Fruit fly (Drosophila melanogaster) S2 (cell line): ENCODE measurements around the gene CG44098.

Experiments used
- CG8478 ChIP-seq: fragments of >200 bp; optimal IDR thresholded peaks from 2 replicates; lab custom pipeline; 2018
- CTCF ChIP-seq, 2 experiments: fragments of >200 bp; optimal IDR thresholded peaks; 2 replicates each; lab custom pipeline; 2018

The CG44098 gene

DNA sequence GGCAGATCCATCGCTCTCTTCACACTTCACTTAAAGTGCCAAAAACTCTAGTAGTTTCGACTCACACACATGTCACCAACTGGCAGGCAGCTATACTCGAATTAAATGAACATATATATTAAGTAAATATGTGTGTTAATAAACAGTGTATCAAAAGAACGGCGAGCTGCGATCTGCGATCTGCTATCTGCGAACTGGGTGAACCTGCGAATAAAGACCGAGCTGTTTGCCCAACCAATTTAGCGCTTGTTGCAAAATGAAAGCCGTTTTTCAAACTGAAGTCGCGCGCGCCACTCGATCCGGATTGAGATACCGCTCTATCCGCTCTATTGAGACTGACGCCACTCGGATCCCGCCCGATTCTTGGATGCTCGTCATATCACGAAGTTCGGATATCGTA is at the start of gene CG44098:
CG44098 (minus strand) TSS at position 101 of the 400 bp plus-strand sequence.
- TF ChIP-seq CG8478 (lab: Kevin White, UChicago) (no peak), CTCF (optimal IDR thresholded peaks at IDR 0.05; lab: Kevin White, UChicago) (no peak)

DNA sequence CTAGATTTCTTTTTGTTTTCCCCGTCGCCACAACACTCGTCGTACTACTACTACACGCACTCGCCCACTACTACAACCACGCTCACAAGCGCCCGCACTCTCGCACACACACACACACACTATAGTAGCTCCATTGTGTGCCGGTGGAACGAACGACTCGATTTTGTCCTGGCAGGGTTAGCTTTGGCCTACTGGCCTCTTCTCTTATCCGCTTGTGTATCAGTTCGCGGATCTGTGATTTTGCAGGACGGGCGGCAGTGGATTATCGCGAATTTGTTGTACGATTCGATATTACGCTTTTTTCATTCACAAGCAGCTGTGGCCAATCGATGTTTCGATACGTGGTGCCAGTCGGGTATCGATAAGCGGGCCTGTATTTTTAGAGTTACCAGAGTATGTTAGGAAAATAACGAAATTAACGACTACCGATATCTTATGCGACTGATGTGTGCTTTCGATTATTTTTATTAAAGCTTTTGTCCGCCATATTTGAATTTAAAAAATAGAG is 48.2 kb upstream of the CG44098 start, which contains the start of gene CG14657:
CG14657 (minus strand) TSS at position 335 of the 508 bp plus-strand sequence.
- no peak for TF ChIP-seq CG8478 (lab: Kevin White, UChicago)
- no peak for TF ChIP-seq CTCF (optimal IDR thresholded peaks at IDR 0.05; lab: Kevin White, UChicago)

DNA sequence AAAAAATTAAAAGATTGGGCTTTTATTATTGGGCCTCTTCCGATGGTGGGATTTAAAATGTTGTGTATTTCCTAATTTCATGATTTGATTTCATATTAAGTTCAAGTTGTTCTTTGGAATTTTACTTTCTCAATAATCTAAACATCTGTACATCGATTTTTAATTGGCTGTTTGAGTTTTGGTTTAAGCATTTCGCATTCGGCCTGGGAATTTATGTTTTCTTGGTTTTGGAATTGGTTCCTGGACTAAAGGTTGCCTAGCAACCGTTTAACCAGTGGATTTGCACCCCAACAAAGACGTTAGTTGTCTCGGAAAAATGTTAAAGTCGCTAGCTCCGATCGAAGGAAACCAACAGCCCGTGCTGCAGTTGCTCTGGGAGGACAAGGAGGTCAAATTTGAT is 43.0 kb upstream of the CG44098 start, which contains the start of gene BBS5:
BBS5 (plus strand) TSS at position 301 of the 400 bp plus-strand sequence.
- TF ChIP-seq CTCF (optimal IDR thresholded peaks at IDR 0.05; lab: Kevin White, UChicago): no peak
- no peak for TF ChIP-seq CG8478 (lab: Kevin White, UChicago)

DNA sequence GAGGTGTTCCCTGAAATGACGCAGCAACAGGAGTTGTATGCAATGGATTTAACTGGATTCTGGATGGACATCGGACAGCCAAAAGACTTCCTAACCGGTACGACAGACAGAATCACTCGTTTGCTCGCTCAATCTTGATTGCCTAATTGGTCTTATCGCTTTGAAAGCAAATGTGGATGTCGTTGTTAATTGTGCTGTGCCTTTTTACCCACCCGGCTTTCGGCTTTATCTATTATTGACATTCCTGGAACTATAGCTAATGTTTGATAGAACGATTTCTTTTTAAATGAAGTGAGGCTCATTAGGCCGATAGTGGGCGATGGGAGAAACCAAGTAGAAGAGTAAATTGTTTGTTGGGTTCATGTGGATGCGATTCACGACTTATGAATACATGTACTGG is 41.7 kb upstream of the CG44098 start:
- TF ChIP-seq CTCF (optimal IDR thresholded peaks at IDR 0.05; lab: Kevin White, UChicago): no peak
- TF ChIP-seq CG8478 (lab: Kevin White, UChicago): no peak

DNA sequence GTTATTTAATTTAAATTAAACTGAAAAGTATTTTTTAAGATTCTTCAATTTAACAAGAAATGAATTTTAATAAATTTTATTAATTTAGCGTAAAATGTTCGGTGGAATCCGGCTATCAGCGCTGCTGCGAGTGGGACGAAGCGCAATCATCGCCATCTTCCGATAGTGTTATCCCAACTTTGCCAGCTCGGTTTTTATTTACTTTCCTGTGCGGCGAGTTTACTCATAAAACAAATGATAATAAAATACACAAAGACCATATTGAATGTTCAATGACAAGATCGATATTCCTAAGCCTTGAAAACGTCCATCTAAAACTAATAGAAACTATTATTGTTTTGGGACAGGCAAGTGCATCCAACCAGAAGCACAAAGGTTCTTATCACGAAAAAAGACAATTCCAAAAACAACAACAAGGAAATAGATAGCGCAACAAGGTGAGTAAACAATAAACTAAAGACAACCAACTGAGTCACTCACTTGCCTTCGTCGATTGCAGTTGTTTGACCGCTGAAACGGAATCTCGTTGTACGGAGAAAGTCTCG is 40.2 kb upstream of the CG44098 start:
- TF ChIP-seq CTCF (optimal IDR thresholded peaks at IDR 0.05; lab: Kevin White, UChicago): no peak
- no peak for TF ChIP-seq CG8478 (lab: Kevin White, UChicago)

DNA sequence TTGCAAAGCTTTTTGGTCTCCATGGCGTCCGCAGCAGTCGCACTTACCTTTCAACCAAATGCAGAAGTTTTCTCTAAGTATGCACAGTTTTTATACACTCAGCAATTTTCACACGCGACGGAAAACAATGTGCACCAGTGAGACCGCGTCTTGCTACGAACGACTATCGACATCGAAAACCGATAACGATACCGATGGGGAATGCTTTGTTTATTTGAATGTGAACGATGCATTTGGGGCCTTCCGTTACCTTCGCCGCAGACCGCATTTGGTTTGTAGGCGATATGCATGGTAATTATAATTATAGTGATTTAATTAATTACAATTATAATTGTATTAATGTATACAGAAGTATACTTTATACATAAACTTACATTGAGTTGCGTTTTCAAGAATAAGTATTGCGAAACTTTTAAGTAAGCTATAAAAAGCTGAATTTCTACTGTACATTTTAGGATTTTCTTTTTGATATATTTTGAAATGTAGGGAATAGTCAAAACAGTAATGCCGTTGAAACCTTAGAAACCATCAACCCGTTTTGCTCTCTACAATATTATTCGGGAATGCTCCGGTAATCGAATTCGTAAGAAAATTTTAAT is 39.0 kb upstream of the CG44098 start, which contains the start of the genes Hus1-like and ctrip:
Hus1-like (minus strand) TSS at position 161 of the 599 bp plus-strand sequence.
ctrip (minus strand) TSS at position 161 of the 599 bp plus-strand sequence.
- TF ChIP-seq CG8478 (lab: Kevin White, UChicago) (no peak), CTCF (optimal IDR thresholded peaks at IDR 0.05; lab: Kevin White, UChicago) (peak in 1 of 2 experiments; percentile 9)

DNA sequence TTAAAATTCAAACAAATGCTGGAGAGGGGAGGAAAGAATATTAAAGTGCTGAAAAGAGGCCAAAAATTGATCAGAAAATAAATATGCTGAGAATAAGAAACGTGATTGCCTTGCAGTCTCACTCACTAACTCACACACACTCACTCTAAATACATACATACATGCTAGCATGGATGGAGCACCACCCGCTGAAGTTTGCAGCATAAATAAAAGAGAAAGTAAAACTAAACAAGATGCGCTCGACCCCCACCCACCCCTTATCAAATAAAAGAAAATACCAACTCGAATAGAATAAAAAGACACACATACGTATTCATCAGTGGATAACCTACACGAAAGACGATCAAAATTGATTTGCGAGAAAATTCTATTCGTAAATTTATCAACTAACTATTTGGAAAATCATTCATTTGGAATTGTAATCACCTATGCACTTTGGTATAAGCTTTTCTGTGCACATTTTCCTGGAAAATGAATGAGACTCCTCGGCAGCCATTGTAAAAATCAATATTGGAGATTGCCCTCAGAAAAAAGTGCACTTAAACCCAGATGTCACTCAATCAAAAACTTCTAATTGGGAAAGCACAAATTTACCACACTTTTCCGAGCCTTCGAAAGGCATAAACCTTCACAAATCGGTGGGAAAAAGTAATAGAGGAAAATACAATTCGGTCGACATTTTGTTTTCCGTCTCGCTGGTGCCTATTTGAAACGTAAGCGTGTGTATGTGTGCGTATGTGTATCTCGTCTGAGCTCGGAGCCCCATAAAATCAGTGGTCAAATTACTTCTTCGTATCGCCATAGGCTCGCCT is 38.3 kb upstream of the CG44098 start, which contains the start of gene Gmppb:
Gmppb (plus strand) TSS at position 321 of the 812 bp plus-strand sequence.
- TF ChIP-seq CG8478 (lab: Kevin White, UChicago): no peak
- no peak for TF ChIP-seq CTCF (optimal IDR thresholded peaks at IDR 0.05; lab: Kevin White, UChicago)

DNA sequence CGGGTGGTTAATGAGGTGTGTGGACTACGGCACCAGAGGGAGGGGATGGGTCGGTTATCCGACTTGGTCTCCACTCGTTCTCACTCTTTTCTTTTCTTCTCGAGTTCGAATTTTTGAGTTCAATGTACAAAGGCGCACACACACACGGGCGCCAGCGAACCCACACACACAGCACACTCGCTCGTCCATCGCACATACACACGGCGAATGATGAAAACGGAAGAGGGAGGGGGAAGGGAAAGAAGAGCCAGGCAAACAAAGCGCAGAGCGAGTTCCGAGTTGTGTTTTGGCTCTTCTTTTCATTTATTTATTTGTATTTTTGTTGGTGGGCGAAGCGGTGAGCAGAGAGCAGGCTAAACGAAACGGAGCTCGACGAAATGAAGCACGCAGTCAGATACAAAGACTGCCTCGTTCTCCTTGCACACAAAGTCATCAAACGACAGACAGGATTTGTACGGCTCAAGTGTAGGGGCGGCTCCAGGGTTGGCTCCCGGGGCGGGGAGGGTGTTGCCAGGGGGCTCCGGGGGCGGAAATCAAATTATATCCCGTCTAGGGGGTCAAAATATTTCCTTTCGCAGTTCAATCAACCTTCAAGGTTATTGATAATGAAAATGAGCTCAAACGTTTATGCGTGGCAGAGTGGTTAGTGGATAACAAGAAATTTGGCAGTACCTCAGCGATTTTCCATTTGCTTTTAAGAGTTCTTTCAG is 37.1 kb upstream of the CG44098 start:
- no peak for TF ChIP-seq CTCF (optimal IDR thresholded peaks at IDR 0.05; lab: Kevin White, UChicago)
- no peak for TF ChIP-seq CG8478 (lab: Kevin White, UChicago)

DNA sequence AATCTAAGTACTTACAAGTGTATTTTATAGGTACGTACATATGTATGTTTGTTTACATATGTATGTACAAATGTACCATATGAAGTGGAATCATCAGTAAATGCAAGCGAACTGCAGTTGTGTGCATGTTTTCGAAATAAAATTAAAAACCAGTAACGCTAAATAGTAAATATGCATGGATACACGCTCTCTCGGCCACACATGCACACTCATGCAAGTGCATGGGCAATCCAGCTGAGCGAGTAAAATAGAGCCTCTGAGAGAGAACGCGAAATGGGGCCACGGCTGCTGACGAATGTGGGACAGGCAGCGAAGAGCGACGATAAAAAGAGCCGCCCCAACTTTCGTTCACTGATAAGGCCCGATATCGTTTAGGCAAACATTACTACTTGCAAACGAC is 34.6 kb upstream of the CG44098 start:
- TF ChIP-seq CTCF (optimal IDR thresholded peaks at IDR 0.05; lab: Kevin White, UChicago) (no peak), CG8478 (lab: Kevin White, UChicago) (no peak)

DNA sequence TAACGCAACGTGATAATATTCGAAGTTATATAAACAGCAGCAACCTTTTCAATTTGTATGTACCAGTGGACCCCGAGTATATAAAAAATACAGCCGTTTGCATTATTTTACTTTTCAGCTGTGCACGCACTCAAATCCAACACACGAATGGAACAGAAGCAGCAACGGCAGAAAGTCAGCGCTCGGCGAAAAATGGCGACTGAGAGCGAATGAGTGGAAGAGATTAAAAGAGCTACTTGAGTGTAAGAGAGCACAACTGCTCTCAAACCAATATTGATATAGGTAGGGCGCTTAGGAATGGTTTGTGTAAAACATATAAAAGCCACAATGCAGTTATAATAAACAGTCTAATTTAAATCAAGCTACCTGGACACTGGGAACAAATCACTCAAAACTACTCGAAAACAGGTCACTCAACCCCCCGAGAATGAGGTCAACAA is 33.3 kb upstream of the CG44098 start:
- TF ChIP-seq CTCF (optimal IDR thresholded peaks at IDR 0.05; lab: Kevin White, UChicago) (no peak), CG8478 (lab: Kevin White, UChicago) (no peak)

DNA sequence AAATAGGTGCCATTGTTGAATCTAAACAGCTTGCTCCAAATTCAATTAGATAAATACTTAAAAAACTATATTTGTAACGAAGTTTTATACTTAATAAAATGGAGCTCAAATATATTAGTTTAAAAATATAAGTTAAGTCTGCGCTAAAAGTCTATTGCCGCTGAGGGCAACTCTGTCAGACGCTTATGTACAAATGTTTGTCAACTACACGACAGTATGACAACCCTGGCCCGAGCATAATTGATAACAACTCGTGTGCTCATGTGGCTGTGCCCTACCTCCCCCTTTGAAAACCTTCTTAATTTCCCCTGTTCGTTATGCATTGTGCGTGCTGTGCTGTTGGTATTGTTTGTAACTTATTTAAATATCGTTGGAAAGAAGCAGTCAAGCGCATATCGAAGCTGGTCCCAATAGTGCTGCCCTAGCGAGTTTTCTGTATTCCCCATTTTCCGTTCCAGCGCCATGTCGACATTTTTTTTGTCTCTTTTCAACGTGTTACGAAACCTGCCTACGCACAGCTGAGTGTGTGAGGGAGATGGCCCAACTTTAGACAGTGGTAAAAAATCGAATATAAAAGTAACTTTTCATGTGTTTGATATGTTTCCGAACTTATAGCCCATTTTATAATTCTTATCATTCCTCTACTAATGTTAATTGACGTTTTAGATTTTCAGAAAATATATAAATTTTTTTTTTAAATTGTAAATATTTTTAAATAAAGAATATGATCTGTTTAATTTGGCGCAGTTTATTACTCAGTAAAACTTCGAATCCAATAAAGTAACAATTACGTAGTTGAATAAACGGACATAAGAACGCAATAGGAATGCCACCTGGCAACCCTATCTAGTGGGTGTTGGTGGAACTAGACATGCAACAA is 32.1 kb upstream of the CG44098 start:
- TF ChIP-seq CTCF (optimal IDR thresholded peaks at IDR 0.05; lab: Kevin White, UChicago) (no peak), CG8478 (lab: Kevin White, UChicago) (no peak)

DNA sequence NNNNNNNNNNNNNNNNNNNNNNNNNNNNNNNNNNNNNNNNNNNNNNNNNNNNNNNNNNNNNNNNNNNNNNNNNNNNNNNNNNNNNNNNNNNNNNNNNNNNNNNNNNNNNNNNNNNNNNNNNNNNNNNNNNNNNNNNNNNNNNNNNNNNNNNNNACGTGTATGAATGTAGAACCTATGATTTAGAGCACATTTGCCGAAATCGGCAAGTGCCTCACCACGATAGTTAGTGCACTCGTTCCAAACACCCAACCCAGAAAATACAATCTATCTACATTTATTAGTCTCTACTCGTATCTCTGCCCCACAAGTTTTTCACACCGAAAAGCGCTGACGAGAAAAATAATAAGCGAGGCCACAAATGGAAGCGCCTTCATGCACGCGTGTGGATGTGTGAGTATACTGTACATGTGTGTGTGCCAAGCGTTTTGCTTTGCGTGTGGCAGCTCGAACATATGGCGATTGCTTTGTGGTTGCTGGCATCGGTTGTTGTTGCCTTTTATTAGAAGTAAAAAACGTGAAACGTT is 31.2 kb upstream of the CG44098 start:
- TF ChIP-seq CTCF (optimal IDR thresholded peaks at IDR 0.05; lab: Kevin White, UChicago) (no peak), CG8478 (lab: Kevin White, UChicago) (no peak)

DNA sequence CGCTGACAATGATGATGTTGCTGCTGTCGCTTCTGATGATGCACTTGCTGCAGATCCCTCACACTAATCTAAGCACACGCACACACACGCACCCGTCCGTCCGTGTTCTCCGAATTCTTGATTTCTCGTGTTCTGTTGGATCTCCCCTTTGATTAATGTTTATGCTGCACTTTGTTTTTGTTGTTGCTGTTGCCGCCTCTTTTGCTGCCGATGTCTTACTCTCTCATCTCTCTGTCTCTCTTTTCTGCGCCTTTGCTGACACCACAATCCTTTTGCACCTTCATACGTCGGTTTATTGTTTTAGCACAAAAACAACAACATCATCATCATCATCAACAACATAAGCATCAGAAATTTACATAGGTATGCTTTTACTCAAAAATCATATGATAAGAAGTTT is 25.0 kb upstream of the CG44098 start:
- TF ChIP-seq CG8478 (lab: Kevin White, UChicago) (no peak), CTCF (optimal IDR thresholded peaks at IDR 0.05; lab: Kevin White, UChicago) (no peak)
